Fruit fly (Drosophila melanogaster) whole organism, adult: ENCODE data around the gene CG43407.

ENCODE experiments used
- CG7101 ChIP-seq: fragments of 200-800 bp; sonication (Bioruptor generic); optimal IDR thresholded peaks from 2 replicates; lab custom pipeline; 2018; ENCODE audit warnings: missing biosample characterization, mild to moderate bottlenecking, missing genetic modification characterization, moderate library complexity
- kay ChIP-seq: fragments of 200-800 bp; sonication (Bioruptor generic); peaks from one replicate; lab custom pipeline; 2016; ENCODE audit warnings: missing biosample characterization, missing genetic modification characterization, borderline replicate concordance

DNA sequence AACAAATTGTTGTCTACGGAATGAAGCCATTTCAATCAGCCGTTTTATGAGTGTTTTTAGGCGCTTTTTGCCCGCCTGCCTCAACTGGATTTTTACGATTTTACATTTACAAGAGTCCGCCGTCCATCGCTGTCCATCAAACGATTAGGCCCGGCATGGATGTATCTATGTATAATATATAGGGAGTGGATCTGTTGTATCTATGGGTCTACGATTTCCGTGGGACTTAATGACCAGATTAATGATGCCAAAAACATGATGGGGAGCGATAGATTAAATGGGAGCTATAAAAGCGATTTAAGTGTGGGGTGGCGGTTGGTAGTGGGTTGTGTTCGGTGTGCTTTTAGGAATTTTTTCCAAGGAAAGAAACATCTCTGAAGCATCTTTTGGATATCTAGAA lies 4.4 kb downstream of the CG43407 start:
- TF ChIP-seq CG7101 (tag; lab: Kevin White, UChicago) (no peak), kay (GFP tag; lab: Kevin White, UChicago) (no peak)
